Fruit fly (Drosophila melanogaster): ENCODE data around the gene CG3764.

The CG3764 gene

dm6 chr3L:17050661-17051452 lies 38.5 kb upstream of the CG3764 start:
- TF ChIP-seq Mnt (GFP tag; optimal IDR thresholded peaks at IDR 0.05): peak; percentile 23
- no peak for TF ChIP-seq bab1 (GFP tag; optimal IDR thresholded peaks at IDR 0.05)
- TF ChIP-seq tj (GFP tag; optimal IDR thresholded peaks at IDR 0.05): peak; percentile 74
- TF ChIP-seq kay (GFP tag; ENCODE audit: borderline replicate concordance): peak; percentile 33
- TF ChIP-seq CG33017 (tag; optimal IDR thresholded peaks at IDR 0.05): no peak
- TF ChIP-seq CG12768 (GFP tag; optimal IDR thresholded peaks at IDR 0.05): no peak
- peak; percentile 98 for TF ChIP-seq CG14711 (tag; optimal IDR thresholded peaks at IDR 0.05)

dm6 chr3L:17049912-17050345 lies 37.6 kb upstream of the CG3764 start:
- TF ChIP-seq Crg-1 (GFP tag; optimal IDR thresholded peaks at IDR 0.05) (no peak), tj (GFP tag; optimal IDR thresholded peaks at IDR 0.05) (peak; percentile 95), CG1620 (GFP tag; optimal IDR thresholded peaks at IDR 0.05) (no peak), toe (GFP tag; optimal IDR thresholded peaks at IDR 0.05) (no peak), CG7045 (GFP tag; optimal IDR thresholded peaks at IDR 0.05) (peak; percentile 61), Hr96 (GFP tag; optimal IDR thresholded peaks at IDR 0.05) (peak; percentile 8), pad (GFP tag; optimal IDR thresholded peaks at IDR 0.05) (peak; percentile 37), CG7101 (tag; optimal IDR thresholded peaks at IDR 0.05) (peak; percentile 63), cic (GFP tag; optimal IDR thresholded peaks at IDR 0.05) (peak; percentile 70), Clk (GFP tag; optimal IDR thresholded peaks at IDR 0.05) (peak; percentile 44), CG5204 (GFP tag; optimal IDR thresholded peaks at IDR 0.05) (no peak), ovo (GFP tag; optimal IDR thresholded peaks at IDR 0.05) (no peak), bab1 (GFP tag; optimal IDR thresholded peaks at IDR 0.05) (peak; percentile 44), CG11617 (GFP tag; optimal IDR thresholded peaks at IDR 0.05) (peak; percentile 49), CG12768 (GFP tag; optimal IDR thresholded peaks at IDR 0.05) (peak; percentile 64), Mnt (GFP tag; optimal IDR thresholded peaks at IDR 0.05) (peak; percentile 59), CG14711 (tag; optimal IDR thresholded peaks at IDR 0.05) (no peak), CG33017 (tag; optimal IDR thresholded peaks at IDR 0.05) (peak; percentile 42), cnc (optimal IDR thresholded peaks at IDR 0.05) (no peak), kay (GFP tag; ENCODE audit: borderline replicate concordance) (peak; percentile 77)

dm6 chr3L:17049314-17049713 lies 36.9 kb upstream of the CG3764 start, which contains the start of gene rogdi:
Gene rogdi, plus strand, starts transcription at chr3L:17049512.
- TF ChIP-seq CG5204 (GFP tag; optimal IDR thresholded peaks at IDR 0.05) (no peak), bab1 (GFP tag; optimal IDR thresholded peaks at IDR 0.05) (peak; percentile 19), cnc (optimal IDR thresholded peaks at IDR 0.05) (no peak)

DNA sequence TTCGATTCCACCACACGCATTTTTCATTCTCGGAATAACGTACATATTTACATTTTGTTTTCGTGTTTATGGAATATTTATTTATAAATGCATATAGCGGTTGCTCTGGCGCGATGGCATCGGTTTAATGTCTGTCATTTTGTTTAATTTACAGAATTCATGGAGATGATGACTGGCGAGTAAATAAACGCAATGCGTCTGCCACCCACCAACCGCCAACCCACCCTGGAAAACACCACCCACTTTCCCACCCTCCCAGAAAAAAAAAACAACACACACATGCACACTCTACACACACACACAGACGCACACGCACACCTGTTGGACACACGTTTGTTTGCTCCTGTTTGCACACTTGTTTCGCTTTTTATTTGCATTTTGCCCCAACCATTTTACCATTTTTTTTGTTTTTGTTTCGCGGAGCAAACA lies 35.5 kb upstream of the CG3764 start:
- no peak for TF ChIP-seq Crg-1 (GFP tag; optimal IDR thresholded peaks at IDR 0.05)

- no peak for TF ChIP-seq kay (GFP tag; ENCODE audit: borderline replicate concordance)
- TF ChIP-seq Crg-1 (GFP tag; optimal IDR thresholded peaks at IDR 0.05): no peak
Observed at dm6 chr3L:17045431-17046238, 33.3 kb upstream of the CG3764 start, which contains the start of gene TpnC73F. Gene TpnC73F, plus strand, starts transcription at chr3L:17046063.

- TF ChIP-seq cnc (optimal IDR thresholded peaks at IDR 0.05) (no peak), CG11617 (GFP tag; optimal IDR thresholded peaks at IDR 0.05) (peak; percentile 29), CG5204 (GFP tag; optimal IDR thresholded peaks at IDR 0.05) (no peak), pad (GFP tag; optimal IDR thresholded peaks at IDR 0.05) (no peak), CG7045 (GFP tag; optimal IDR thresholded peaks at IDR 0.05) (no peak), CG12768 (GFP tag; optimal IDR thresholded peaks at IDR 0.05) (no peak), ovo (GFP tag; optimal IDR thresholded peaks at IDR 0.05) (no peak), CG14711 (tag; optimal IDR thresholded peaks at IDR 0.05) (peak; percentile 1), Clk (GFP tag; optimal IDR thresholded peaks at IDR 0.05) (no peak), toe (GFP tag; optimal IDR thresholded peaks at IDR 0.05) (no peak), CG7101 (tag; optimal IDR thresholded peaks at IDR 0.05) (peak; percentile 39), tj (GFP tag; optimal IDR thresholded peaks at IDR 0.05) (no peak), Crg-1 (GFP tag; optimal IDR thresholded peaks at IDR 0.05) (peak; percentile 68), bab1 (GFP tag; optimal IDR thresholded peaks at IDR 0.05) (peak; percentile 64), CG1620 (GFP tag; optimal IDR thresholded peaks at IDR 0.05) (peak; percentile 8), kay (GFP tag; ENCODE audit: borderline replicate concordance) (no peak), Mnt (GFP tag; optimal IDR thresholded peaks at IDR 0.05) (peak; percentile 8), Hr96 (GFP tag; optimal IDR thresholded peaks at IDR 0.05) (no peak)
Observed at dm6 chr3L:17044799-17045198, 32.4 kb upstream of the CG3764 start, which contains the start of gene Pop5. Gene Pop5, minus strand, starts transcription at chr3L:17045038.
